Worm (Caenorhabditis elegans): ENCODE results near the gene rfs-1.

rfs-1 gene

DNA sequence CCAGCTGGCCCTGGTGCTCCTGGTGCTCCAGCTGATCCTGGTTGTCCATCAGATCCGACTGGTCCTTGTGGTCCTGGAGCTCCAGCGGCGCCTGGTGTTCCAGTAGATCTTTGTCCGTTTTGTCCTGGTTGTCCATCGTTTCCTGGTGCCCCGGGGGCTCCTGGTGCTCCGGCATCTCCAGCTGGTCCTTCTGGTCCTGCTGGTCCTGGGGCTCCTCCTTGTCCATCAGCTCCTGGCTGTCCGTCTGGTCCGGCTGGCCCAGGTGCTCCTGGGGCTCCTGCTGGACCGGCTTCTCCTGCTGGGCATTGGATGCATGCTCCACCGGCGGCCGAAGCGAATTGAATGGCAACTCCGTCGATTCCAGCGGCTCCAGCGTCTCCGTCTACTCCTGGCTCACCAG is 36.3 kb downstream of the rfs-1 start:
- TF ChIP-seq mec-3 (tag; optimal IDR thresholded peaks at IDR 0.05; ENCODE audit: borderline replicate concordance) (no peak), fkh-10 (GFP tag; optimal IDR thresholded peaks at IDR 0.05) (no peak), unc-42 (tag; optimal IDR thresholded peaks at IDR 0.05) (no peak), dve-1 (tag; optimal IDR thresholded peaks at IDR 0.05) (no peak), K02D7.2 (tag; optimal IDR thresholded peaks at IDR 0.05) (no peak), ceh-2 (tag; optimal IDR thresholded peaks at IDR 0.05) (no peak), lin-11 (tag; optimal IDR thresholded peaks at IDR 0.05) (no peak), pros-1 (tag; optimal IDR thresholded peaks at IDR 0.05) (no peak), ref-2 (tag; optimal IDR thresholded peaks at IDR 0.05) (peak; percentile 28), unc-55 (GFP tag; optimal IDR thresholded peaks at IDR 0.05) (no peak), K09A11.1 (tag; optimal IDR thresholded peaks at IDR 0.05; ENCODE audit: insufficient read depth) (no peak), nhr-11 (tag; optimal IDR thresholded peaks at IDR 0.05) (no peak), elt-4 (tag; optimal IDR thresholded peaks at IDR 0.05) (peak; percentile 94), eyg-1 (tag; optimal IDR thresholded peaks at IDR 0.05) (no peak), ceh-24 (tag; optimal IDR thresholded peaks at IDR 0.05) (no peak), Y22D7AL.16 (tag; optimal IDR thresholded peaks at IDR 0.05) (no peak), ceh-31 (tag; optimal IDR thresholded peaks at IDR 0.05) (no peak), fax-1 (tag; optimal IDR thresholded peaks at IDR 0.05) (no peak), ceh-14 (tag; optimal IDR thresholded peaks at IDR 0.05) (no peak), ama-1 (optimal IDR thresholded peaks at IDR 0.05) (no peak), ceh-22 (tag; optimal IDR thresholded peaks at IDR 0.05) (no peak), ceh-18 (tag; optimal IDR thresholded peaks at IDR 0.05) (no peak), sox-4 (tag; optimal IDR thresholded peaks at IDR 0.05) (no peak), lim-6 (tag; optimal IDR thresholded peaks at IDR 0.05) (peak; percentile 14), hlh-6 (tag; optimal IDR thresholded peaks at IDR 0.05) (peak; percentile 21), madf-2 (tag; optimal IDR thresholded peaks at IDR 0.05) (no peak), pha-4 (tag; optimal IDR thresholded peaks at IDR 0.05) (no peak), pha-2 (tag; optimal IDR thresholded peaks at IDR 0.05) (no peak), nfya-1 (tag; optimal IDR thresholded peaks at IDR 0.05) (no peak), sdc-2 (tag; optimal IDR thresholded peaks at IDR 0.05) (peak; percentile 26), C08G9.2 (tag; optimal IDR thresholded peaks at IDR 0.05) (no peak), syd-9 (tag; optimal IDR thresholded peaks at IDR 0.05) (peak; percentile 29), rnt-1 (tag; optimal IDR thresholded peaks at IDR 0.05) (no peak), ceh-9 (tag; optimal IDR thresholded peaks at IDR 0.05) (peak; percentile 17), pat-9 (tag; optimal IDR thresholded peaks at IDR 0.05) (no peak), fkh-6 (tag; optimal IDR thresholded peaks at IDR 0.05) (peak; percentile 25), npax-4 (tag; optimal IDR thresholded peaks at IDR 0.05) (no peak), ets-4 (tag; optimal IDR thresholded peaks at IDR 0.05) (no peak), T23F11.4 (GFP tag; optimal IDR thresholded peaks at IDR 0.05) (no peak), tbx-7 (tag; optimal IDR thresholded peaks at IDR 0.05) (no peak)

DNA sequence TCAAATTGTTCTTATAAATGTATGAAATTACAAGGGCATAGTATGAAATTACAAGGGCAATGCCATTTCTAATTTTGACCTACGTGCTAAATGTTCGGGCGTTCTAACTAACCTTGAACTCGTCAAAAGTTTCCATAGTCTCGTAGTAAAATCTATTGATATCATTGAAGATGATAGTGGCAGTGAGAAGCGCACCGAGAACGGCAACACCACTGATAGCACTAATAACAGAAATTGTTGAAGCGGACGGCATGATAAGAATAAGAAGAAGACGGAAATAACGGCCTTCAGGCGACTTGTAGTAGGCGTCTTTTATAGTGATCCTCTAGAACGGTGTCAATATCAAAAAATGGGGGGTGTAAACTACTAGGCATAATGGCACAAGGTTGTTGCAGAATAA is 37.1 kb downstream of the rfs-1 start, which contains the start of gene col-91:
Gene col-91, minus strand, starts transcription at position 288 of the 400 bp plus-strand sequence.
- TF ChIP-seq rnt-1 (tag; optimal IDR thresholded peaks at IDR 0.05) (no peak), ceh-48 (tag; optimal IDR thresholded peaks at IDR 0.05) (no peak), ceh-2 (tag; optimal IDR thresholded peaks at IDR 0.05) (no peak), sdc-2 (tag; optimal IDR thresholded peaks at IDR 0.05) (no peak), mec-3 (tag; optimal IDR thresholded peaks at IDR 0.05; ENCODE audit: borderline replicate concordance) (no peak), unc-3 (GFP tag; conservative IDR thresholded peaks at IDR 0.05) (no peak), unc-3 (tag; optimal IDR thresholded peaks at IDR 0.05) (no peak), hlh-6 (tag; optimal IDR thresholded peaks at IDR 0.05) (no peak), K02D7.2 (tag; optimal IDR thresholded peaks at IDR 0.05) (no peak), tbx-2 (tag; optimal IDR thresholded peaks at IDR 0.05) (no peak)

All from whole organism, late embryonic.